Worm (Caenorhabditis elegans) whole organism, L4 larva: Measurements from ENCODE around the gene ZK470.14.
A peak's percentile ranks its signal among the peaks of the same experiment; 100 is the strongest.

Experiments used
- D1046.2 ChIP-seq: fragments of 200-800 bp; sonication (Bioruptor generic); IDR thresholded peaks from 2 replicates; pipeline ENCODE4 v1.3.6; 2022; ENCODE audit warnings: missing genetic modification characterization, missing compliant biosample characterization
- F26F4.8 ChIP-seq: fragments of 200-800 bp; sonication (Bioruptor generic); conservative IDR thresholded peaks from 2 replicates; pipeline ENCODE4 v1.3.6; 2022; ENCODE audit warnings: missing genetic modification characterization, missing compliant biosample characterization
- F37D6.2 ChIP-seq: sonication (generic microtip); optimal IDR thresholded peaks from 2 replicates; lab custom pipeline; 2016; ENCODE audit warnings: mild to moderate bottlenecking, missing genetic modification characterization, missing compliant biosample characterization
- F44E2.7 ChIP-seq: fragments of 200-800 bp; sonication (Bioruptor generic); IDR thresholded peaks from 2 replicates; pipeline ENCODE4 v2.1.2; 2022; ENCODE audit warnings: missing genetic modification characterization, missing compliant biosample characterization
- R02D3.7 ChIP-seq: fragments of 150-350 bp; sonication (generic microtip); optimal IDR thresholded peaks from 3 replicates; lab custom pipeline; 2014; ENCODE audit warnings: missing biosample characterization, missing genetic modification characterization
- Y48G9A.11 ChIP-seq: fragments of 200-800 bp; sonication (Bioruptor generic); IDR thresholded peaks from 2 replicates; pipeline ENCODE4 v1.3.6; 2022; ENCODE audit warnings: missing genetic modification reagents, missing genetic modification characterization, missing compliant biosample characterization
- Y75B8A.6 ChIP-seq: fragments of 200-800 bp; sonication (Bioruptor generic); IDR thresholded peaks from 2 replicates; pipeline ENCODE4 v1.3.6; 2022; ENCODE audit warnings: missing genetic modification reagents, missing genetic modification characterization, missing compliant biosample characterization
- ZK337.2 ChIP-seq: fragments of 200-800 bp; sonication (Bioruptor generic); IDR thresholded peaks from 2 replicates; pipeline ENCODE4 v1.3.6; 2022; ENCODE audit warnings: missing genetic modification reagents, missing genetic modification characterization, missing compliant biosample characterization
- ZK546.5 ChIP-seq, 2 experiments: sonication (generic microtip); optimal IDR thresholded peaks; 2 replicates each; lab custom pipeline; 2017; ENCODE audit warnings: missing biosample characterization in 2 of 2, missing genetic modification characterization in 2 of 2
- aha-1 ChIP-seq: fragments of 150-350 bp; peaks from one replicate; lab custom pipeline; 2014; ENCODE audit warnings: missing biosample characterization, missing genetic modification characterization
- aly-2 ChIP-seq: sonication (generic microtip); optimal IDR thresholded peaks from 2 replicates; lab custom pipeline; 2018; ENCODE audit warnings: missing biosample characterization, missing genetic modification characterization
- arid-1 ChIP-seq: fragments of 200-800 bp; sonication (Bioruptor generic); conservative IDR thresholded peaks from 2 replicates; pipeline ENCODE4 v1.3.6; 2022; ENCODE audit warnings: missing genetic modification reagents, missing genetic modification characterization, missing compliant biosample characterization
- attf-4 ChIP-seq: sonication (generic microtip); optimal IDR thresholded peaks from 3 replicates; lab custom pipeline; 2017; ENCODE audit warnings: missing biosample characterization, missing genetic modification characterization
- ceh-32 ChIP-seq: sonication (generic microtip); optimal IDR thresholded peaks from 2 replicates; lab custom pipeline; 2016; ENCODE audit warnings: mild to moderate bottlenecking, missing genetic modification characterization, missing compliant biosample characterization; ENCODE audit not compliant: poor library complexity
- ceh-44 ChIP-seq: fragments of 200-800 bp; sonication (Bioruptor generic); IDR thresholded peaks from 2 replicates; pipeline ENCODE4 v1.3.6; 2022; ENCODE audit warnings: missing genetic modification reagents, missing genetic modification characterization, missing compliant biosample characterization
- ceh-62 ChIP-seq: sonication (generic microtip); optimal IDR thresholded peaks from 2 replicates; lab custom pipeline; 2017; ENCODE audit warnings: missing biosample characterization, missing genetic modification characterization
- ceh-82 ChIP-seq: sonication (generic microtip); optimal IDR thresholded peaks from 2 replicates; lab custom pipeline; 2017; ENCODE audit warnings: missing biosample characterization, missing genetic modification characterization
- ces-1 ChIP-seq: fragments of 150-350 bp; sonication (generic microtip); optimal IDR thresholded peaks from 4 replicates; lab custom pipeline; 2014; ENCODE audit warnings: missing biosample characterization, missing genetic modification reagents, missing genetic modification characterization
- ctbp-1 ChIP-seq: fragments of 200-800 bp; sonication (Bioruptor generic); IDR thresholded peaks from 2 replicates; pipeline ENCODE4 v1.3.6; 2022; ENCODE audit warnings: missing genetic modification reagents, missing genetic modification characterization, missing compliant biosample characterization
- daf-12 ChIP-seq: fragments of 150-350 bp; optimal IDR thresholded peaks from 2 replicates; lab custom pipeline; 2014; ENCODE audit warnings: missing biosample characterization, missing genetic modification reagents, missing genetic modification characterization
- daf-16 ChIP-seq, 3 experiments: sonication (generic microtip); optimal IDR thresholded peaks; 2 replicates each; lab custom pipeline; 2016 to 2017; ENCODE audit warnings: missing genetic modification characterization in 3 of 3, missing genetic modification reagents in 3 of 3, mild to moderate bottlenecking in 2 of 3, missing compliant biosample characterization in 2 of 3, missing biosample characterization in 1 of 3, moderate library complexity in 1 of 3
- duxl-1 ChIP-seq: sonication (generic microtip); optimal IDR thresholded peaks from 2 replicates; lab custom pipeline; 2016; ENCODE audit warnings: mild to moderate bottlenecking, missing genetic modification characterization, moderate library complexity, missing compliant biosample characterization; ENCODE audit not compliant: poor library complexity
- dve-1 ChIP-seq: sonication (generic microtip); optimal IDR thresholded peaks from 2 replicates; lab custom pipeline; 2017; ENCODE audit warnings: antibody characterized with exemption, mild to moderate bottlenecking, missing genetic modification characterization, missing compliant biosample characterization; ENCODE audit not compliant: insufficient read depth
- egl-43 ChIP-seq: fragments of 200-800 bp; sonication (Bioruptor generic); IDR thresholded peaks from 2 replicates; pipeline ENCODE4 v1.3.6; 2022; ENCODE audit warnings: missing genetic modification reagents, missing genetic modification characterization, missing compliant biosample characterization
- fkh-10 ChIP-seq: fragments of 150-350 bp; optimal IDR thresholded peaks from 2 replicates; lab custom pipeline; 2014; ENCODE audit warnings: missing biosample characterization, missing genetic modification reagents, missing genetic modification characterization
- gei-8 ChIP-seq: fragments of 200-800 bp; sonication (Bioruptor generic); optimal IDR thresholded peaks from 2 replicates; lab custom pipeline; 2018; ENCODE audit warnings: mild to moderate bottlenecking, missing genetic modification characterization, missing compliant biosample characterization
- hlh-11 ChIP-seq: fragments of 200-800 bp; sonication (Bioruptor generic); optimal IDR thresholded peaks from 2 replicates; lab custom pipeline; 2018; ENCODE audit warnings: mild to moderate bottlenecking, missing genetic modification characterization, missing compliant biosample characterization
- jun-1 ChIP-seq: fragments of 150-350 bp; optimal IDR thresholded peaks from 2 replicates; lab custom pipeline; 2014; ENCODE audit warnings: missing biosample characterization, missing genetic modification reagents, missing genetic modification characterization
- lim-7 ChIP-seq: fragments of 200-800 bp; sonication (Bioruptor generic); IDR thresholded peaks from 2 replicates; pipeline ENCODE4 v1.3.6; 2022; ENCODE audit warnings: missing genetic modification characterization, missing compliant biosample characterization
- lin-13 ChIP-seq: fragments of 150-350 bp; optimal IDR thresholded peaks from 2 replicates; lab custom pipeline; 2014; ENCODE audit warnings: missing biosample characterization, missing genetic modification reagents, missing genetic modification characterization
- lin-29 ChIP-seq: fragments of 200-800 bp; sonication (Bioruptor generic); IDR thresholded peaks from 2 replicates; pipeline ENCODE4 v1.3.6; 2022; ENCODE audit warnings: missing genetic modification reagents, missing genetic modification characterization, missing compliant biosample characterization
- lin-39 ChIP-seq: fragments of 150-350 bp; optimal IDR thresholded peaks from 2 replicates; lab custom pipeline; 2014; ENCODE audit warnings: missing biosample characterization, missing genetic modification reagents, missing genetic modification characterization
- lsy-2 ChIP-seq, 2 experiments: fragments of 150-350 bp in 1 of 2; sonication (generic microtip) in 1 of 2; optimal IDR thresholded peaks; 2 replicates each; lab custom pipeline; 2014 to 2017; ENCODE audit warnings: missing biosample characterization in 2 of 2, missing genetic modification characterization in 2 of 2
- mdl-1 ChIP-seq, 2 experiments: fragments of 150-350 bp in 1 of 2; sonication (generic microtip) in 1 of 2; optimal IDR thresholded peaks; 2 replicates each; lab custom pipeline; 2014 to 2017; ENCODE audit warnings: missing biosample characterization in 2 of 2, missing genetic modification characterization in 2 of 2
- mxl-3 ChIP-seq: fragments of 200-800 bp; sonication (Bioruptor generic); optimal IDR thresholded peaks from 2 replicates; lab custom pipeline; 2018; ENCODE audit warnings: mild to moderate bottlenecking, missing genetic modification characterization, missing compliant biosample characterization
- nhr-102 ChIP-seq: sonication (generic microtip); optimal IDR thresholded peaks from 2 replicates; lab custom pipeline; 2016; ENCODE audit warnings: mild to moderate bottlenecking, missing genetic modification characterization, moderate library complexity, missing compliant biosample characterization
- nhr-28 ChIP-seq: fragments of 150-350 bp; optimal IDR thresholded peaks from 2 replicates; lab custom pipeline; 2014; ENCODE audit warnings: missing biosample characterization, missing genetic modification characterization
- nhr-41 ChIP-seq: fragments of 200-800 bp; sonication (Bioruptor generic); IDR thresholded peaks from 2 replicates; pipeline ENCODE4 v1.3.6; 2022; ENCODE audit warnings: missing genetic modification reagents, missing genetic modification characterization, missing compliant biosample characterization
- nhr-6 ChIP-seq: fragments of 150-350 bp; optimal IDR thresholded peaks from 2 replicates; lab custom pipeline; 2014; ENCODE audit warnings: missing biosample characterization, missing genetic modification characterization
- php-3 ChIP-seq: fragments of 200-800 bp; sonication (Bioruptor generic); IDR thresholded peaks from 2 replicates; pipeline ENCODE4 v1.3.6; 2022; ENCODE audit warnings: missing genetic modification reagents, missing genetic modification characterization, missing compliant biosample characterization
- sdz-12 ChIP-seq: fragments of 200-800 bp; sonication (Bioruptor generic); optimal IDR thresholded peaks from 2 replicates; lab custom pipeline; 2018; ENCODE audit warnings: mild to moderate bottlenecking, missing genetic modification characterization, missing compliant biosample characterization
- snpc-4 ChIP-seq: fragments of 150-350 bp; optimal IDR thresholded peaks from 2 replicates; lab custom pipeline; 2014; ENCODE audit warnings: missing biosample characterization, missing genetic modification characterization
- spr-1 ChIP-seq: sonication (generic microtip); optimal IDR thresholded peaks from 2 replicates; lab custom pipeline; 2016; ENCODE audit warnings: mild to moderate bottlenecking, missing genetic modification characterization, missing compliant biosample characterization
- spr-3 ChIP-seq: fragments of 200-800 bp; sonication (Bioruptor generic); optimal IDR thresholded peaks from 2 replicates; lab custom pipeline; 2018; ENCODE audit warnings: mild to moderate bottlenecking, missing genetic modification characterization, missing compliant biosample characterization
- tag-97 ChIP-seq: fragments of 200-800 bp; sonication (Bioruptor generic); IDR thresholded peaks from 2 replicates; pipeline ENCODE4 v1.3.6; 2022; ENCODE audit warnings: missing genetic modification characterization, missing compliant biosample characterization
- tra-1 ChIP-seq: fragments of 200-800 bp; sonication (Bioruptor generic); IDR thresholded peaks from 2 replicates; pipeline ENCODE4 v1.3.6; 2022; ENCODE audit warnings: missing genetic modification reagents, missing genetic modification characterization, missing compliant biosample characterization
- vab-7 ChIP-seq: fragments of 200-800 bp; sonication (Bioruptor generic); IDR thresholded peaks from 2 replicates; pipeline ENCODE4 v1.3.6; 2022; ENCODE audit warnings: missing genetic modification reagents, missing genetic modification characterization, missing compliant biosample characterization
- zfp-3 ChIP-seq: fragments of 200-800 bp; sonication (Bioruptor generic); conservative IDR thresholded peaks from 2 replicates; pipeline ENCODE4 v1.3.6; 2022; ENCODE audit warnings: missing genetic modification reagents, missing genetic modification characterization, missing compliant biosample characterization
- zip-2 ChIP-seq: fragments of 150-350 bp; optimal IDR thresholded peaks from 2 replicates; lab custom pipeline; 2014; ENCODE audit warnings: missing biosample characterization, missing genetic modification characterization
- ztf-7 ChIP-seq: fragments of 150-350 bp; optimal IDR thresholded peaks from 2 replicates; lab custom pipeline; 2014; ENCODE audit warnings: missing biosample characterization, missing genetic modification characterization

The ZK470.14 gene

DNA sequence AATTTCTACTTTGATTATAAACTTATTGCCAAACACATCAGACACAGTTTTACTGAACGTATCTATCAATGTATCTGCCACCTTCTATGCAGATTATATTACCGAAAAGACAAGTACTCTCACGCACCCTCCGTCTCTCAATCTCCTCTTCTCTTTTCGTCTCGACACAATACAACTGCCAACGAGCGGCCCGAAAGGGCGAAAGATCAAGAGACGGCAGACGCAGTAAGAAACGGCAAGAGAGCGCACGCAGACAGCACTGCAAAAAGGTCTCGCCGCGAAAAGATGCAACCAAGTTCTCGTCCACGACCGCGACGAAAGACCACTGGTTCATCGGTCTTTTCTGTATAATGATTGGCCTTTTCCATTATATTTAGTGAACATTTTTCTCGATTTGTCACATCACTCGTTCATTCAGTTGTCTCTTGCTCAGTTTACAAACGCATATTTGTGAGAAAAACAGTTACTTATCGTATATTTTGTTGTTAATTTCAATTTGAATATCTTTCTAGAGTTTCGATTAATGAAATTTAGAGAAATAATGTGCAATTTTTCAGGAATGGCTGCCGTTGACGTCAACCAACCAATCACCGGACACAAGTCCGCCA, 23.4 kb downstream of the ZK470.14 start, which contains the start of gene vha-12 (continued):
- TF ChIP-seq zip-2 (peak; percentile 53), aha-1 (tag; lab: Kevin White, UChicago) (peak; percentile 99), mdl-1 (tag; optimal IDR thresholded peaks at IDR 0.05; lab: Kevin White, UChicago) (peak; percentile 58 to 89), arid-1 (GFP tag; lab: Robert Waterston, UW) (peak; percentile 55; the same call in 1 of the 2 replicates), nhr-102 (tag; lab: Kevin White, UChicago) (no peak), Y75B8A.6 (0 out of 2 replicates have a peak, but pooled peaks have one; percentile 27), lin-13 (GFP tag; lab: Kevin White, UChicago) (peak; percentile 73), ceh-44 (GFP tag; lab: Robert Waterston, UW) (no peak), spr-3 (GFP tag; lab: Kevin White, UChicago) (no peak), attf-4 (tag; lab: Kevin White, UChicago) (no peak), nhr-6 (tag; lab: Kevin White, UChicago) (peak; percentile 85), ctbp-1 (GFP tag; lab: Robert Waterston, UW) (peak; percentile 65), gei-8 (GFP tag; lab: Kevin White, UChicago) (no peak), snpc-4 (tag; lab: Kevin White, UChicago) (no peak), D1046.2 (GFP tag; lab: Robert Waterston, UW) (no peak), fkh-10 (peak; percentile 43), lim-7 (GFP tag; lab: Robert Waterston, UW) (0 out of 2 replicates have a peak, but pooled peaks have one; percentile 18), dve-1 (peak; percentile 95), hlh-11 (tag; lab: Kevin White, UChicago) (peak; percentile 96), mxl-3 (peak; percentile 86), F44E2.7 (no peak), tra-1 (GFP tag; lab: Robert Waterston, UW) (peak; percentile 57; the same call in 1 of the 2 replicates), vab-7 (GFP tag; lab: Robert Waterston, UW) (peak; percentile 20; the same call in 1 of the 2 replicates), lin-29 (GFP tag; lab: Robert Waterston, UW) (0 out of 2 replicates have a peak, but pooled peaks have one; percentile 10), zfp-3 (peak; percentile 74; the same call in 1 of the 2 replicates), Y48G9A.11 (GFP tag; lab: Robert Waterston, UW) (no peak), sdz-12 (no peak), tag-97 (no peak), daf-12 (tag; lab: Kevin White, UChicago) (no peak), F26F4.8 (no peak), php-3 (GFP tag; lab: Robert Waterston, UW) (peak; percentile 73), daf-16 (GFP tag; optimal IDR thresholded peaks at IDR 0.05; lab: Kevin White, UChicago) (peak in 1 of 2 experiments; percentile 23), daf-16 (tag; optimal IDR thresholded peaks at IDR 0.05; lab: Kevin White, UChicago) (peak; percentile 87), R02D3.7 (tag; lab: Kevin White, UChicago) (no peak), duxl-1 (tag; lab: Kevin White, UChicago) (no peak), ZK337.2 (GFP tag; lab: Robert Waterston, UW) (no peak), F37D6.2 (tag; lab: Kevin White, UChicago) (peak; percentile 61), jun-1 (tag; lab: Kevin White, UChicago) (peak; percentile 80), ZK546.5 (tag; optimal IDR thresholded peaks at IDR 0.05; lab: Kevin White, UChicago) (peak in 1 of 2 experiments; percentile 8), nhr-41 (GFP tag; lab: Robert Waterston, UW) (0 out of 2 replicates have a peak, but pooled peaks have one; percentile 51), spr-1 (tag; lab: Kevin White, UChicago) (peak; percentile 70), ztf-7 (tag; lab: Kevin White, UChicago) (peak; percentile 35), ces-1 (GFP tag; lab: Kevin White, UChicago) (peak; percentile 45), ceh-62 (tag; lab: Kevin White, UChicago) (no peak), ceh-32 (tag; lab: Kevin White, UChicago) (no peak), lin-39 (tag; lab: Kevin White, UChicago) (peak; percentile 16), aly-2 (tag; lab: Kevin White, UChicago) (no peak), nhr-28 (tag; lab: Kevin White, UChicago) (peak; percentile 94), ceh-82 (tag; lab: Kevin White, UChicago) (no peak), lsy-2 (tag; optimal IDR thresholded peaks at IDR 0.05; lab: Kevin White, UChicago) (peak; percentile 65 to 89), egl-43 (GFP tag; lab: Robert Waterston, UW) (peak; percentile 87)
